Worm (Caenorhabditis elegans) whole organism, L1 larva: Measurements from ENCODE around the gene clc-22.

Experiments
- aly-2 ChIP-seq: fragments of 150-350 bp; optimal IDR thresholded peaks from 2 replicates; lab custom pipeline; 2014; ENCODE audit warnings: missing biosample characterization, missing genetic modification characterization
- ceh-82 ChIP-seq, 3 experiments: fragments of 150-350 bp in 1 of 3; sonication (generic microtip) in 2 of 3; optimal IDR thresholded peaks; 2 replicates each; lab custom pipeline; 2014 to 2017; ENCODE audit warnings: missing biosample characterization in 3 of 3, missing genetic modification characterization in 3 of 3
- efl-3 ChIP-seq: fragments of 200-800 bp; sonication (Bioruptor generic); optimal IDR thresholded peaks from 2 replicates; lab custom pipeline; 2018; ENCODE audit warnings: mild to moderate bottlenecking, missing genetic modification characterization, missing compliant biosample characterization
- mab-9 ChIP-seq: fragments of 200-800 bp; sonication (Bioruptor generic); IDR thresholded peaks from 2 replicates; pipeline ENCODE4 v1.3.6; 2022; ENCODE audit warnings: missing genetic modification reagents, missing genetic modification characterization, missing compliant biosample characterization
- nhr-11 ChIP-seq: fragments of 150-350 bp; optimal IDR thresholded peaks from 2 replicates; lab custom pipeline; 2014; ENCODE audit warnings: missing biosample characterization, missing genetic modification characterization
- snpc-4 ChIP-seq: fragments of 150-350 bp; optimal IDR thresholded peaks from 2 replicates; lab custom pipeline; 2014; ENCODE audit warnings: missing biosample characterization, missing genetic modification characterization

ce11 chrII:3968070-3968469, 27.8 kb downstream of the clc-22 start:
- TF ChIP-seq nhr-11 (tag; lab: Kevin White, UChicago) = no peak
- no peak for TF ChIP-seq snpc-4 (tag; lab: Kevin White, UChicago)
- no peak for TF ChIP-seq aly-2
- no peak for TF ChIP-seq efl-3 (GFP tag; lab: Kevin White, UChicago)
- no peak for TF ChIP-seq mab-9 (GFP tag; lab: Robert Waterston, UW)
- TF ChIP-seq ceh-82 (tag; optimal IDR thresholded peaks at IDR 0.05; lab: Kevin White, UChicago) = no peak
